Worm (Caenorhabditis elegans): ENCODE measurements around the gene fbxa-104.
A peak's percentile ranks its signal among the peaks of the same experiment; 100 is the strongest.

Gene fbxa-104

DNA sequence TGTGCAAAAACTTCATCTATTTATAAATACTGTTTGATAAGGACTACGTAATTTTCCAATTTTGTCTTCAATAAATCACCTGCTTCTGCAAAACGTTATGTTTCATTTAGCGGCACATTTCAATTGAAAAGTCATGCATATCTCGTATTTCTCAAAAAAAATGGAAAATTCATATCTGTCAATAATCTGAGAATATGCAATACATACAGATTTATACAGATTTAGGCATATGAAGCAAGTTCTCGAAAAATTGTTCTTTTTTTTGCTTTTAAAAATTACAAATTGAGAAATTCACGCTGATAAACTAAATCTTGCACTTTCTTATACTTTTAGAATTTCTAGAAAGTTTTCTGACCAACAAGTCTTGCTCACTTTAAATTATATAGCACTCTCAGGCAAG lies 20.7 kb upstream of the fbxa-104 start, which contains the start of gene T26H5.11:
TSS of gene T26H5.11 (minus strand) at position 101 of the 400 bp plus-strand sequence.
- no peak for TF ChIP-seq dmd-4 (tag; optimal IDR thresholded peaks at IDR 0.05; ENCODE audit: borderline replicate concordance)
- no peak for TF ChIP-seq unc-3 (GFP tag; conservative IDR thresholded peaks at IDR 0.05)
- no peak for TF ChIP-seq unc-3 (tag; optimal IDR thresholded peaks at IDR 0.05)
- no peak for TF ChIP-seq dve-1 (tag; optimal IDR thresholded peaks at IDR 0.05)
- no peak for TF ChIP-seq pat-9 (tag; optimal IDR thresholded peaks at IDR 0.05)
- no peak for TF ChIP-seq ceh-24 (tag; optimal IDR thresholded peaks at IDR 0.05)
- TF ChIP-seq ceh-34 (tag; optimal IDR thresholded peaks at IDR 0.05), result no peak
- TF ChIP-seq pha-4 (tag; optimal IDR thresholded peaks at IDR 0.05), result no peak
- no peak for TF ChIP-seq npax-4 (tag; optimal IDR thresholded peaks at IDR 0.05)
- no peak for TF ChIP-seq ttx-3 (tag; optimal IDR thresholded peaks at IDR 0.05)
- TF ChIP-seq sdc-2 (tag; optimal IDR thresholded peaks at IDR 0.05), result no peak
- TF ChIP-seq C08G9.2 (tag; optimal IDR thresholded peaks at IDR 0.05), result no peak
- TF ChIP-seq mec-3 (tag; optimal IDR thresholded peaks at IDR 0.05; ENCODE audit: borderline replicate concordance), result no peak
- TF ChIP-seq madf-2 (tag; optimal IDR thresholded peaks at IDR 0.05), result no peak
- TF ChIP-seq eyg-1 (tag; optimal IDR thresholded peaks at IDR 0.05), result no peak
- TF ChIP-seq ref-2 (tag; optimal IDR thresholded peaks at IDR 0.05), result no peak

DNA sequence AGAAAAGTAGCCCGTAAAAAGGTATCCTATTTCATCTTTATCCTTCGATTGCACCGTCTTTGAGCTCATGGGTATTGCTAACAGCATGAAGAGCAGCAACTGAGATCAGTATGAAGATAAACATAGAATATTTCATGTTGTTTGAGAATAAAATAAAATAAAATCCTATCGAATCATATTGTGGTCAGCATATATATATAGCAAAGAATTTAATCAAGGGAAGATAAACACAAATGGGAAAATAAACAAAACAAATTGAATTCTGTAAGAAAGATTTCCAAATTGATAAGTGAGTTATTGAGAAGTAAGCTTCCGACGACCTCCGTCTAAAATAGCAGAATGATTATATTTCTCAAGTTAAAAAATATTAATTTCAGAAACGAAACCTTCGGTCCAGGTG lies 20.2 kb upstream of the fbxa-104 start, which contains the start of gene T26H5.10:
TSS of gene T26H5.10 (minus strand) at position 101 of the 400 bp plus-strand sequence.
- TF ChIP-seq K09A11.1 (tag; optimal IDR thresholded peaks at IDR 0.05; ENCODE audit: insufficient read depth) (no peak), ceh-30 (tag; optimal IDR thresholded peaks at IDR 0.05) (no peak), ceh-19 (GFP tag; optimal IDR thresholded peaks at IDR 0.05) (no peak), gmeb-2 (tag; optimal IDR thresholded peaks at IDR 0.05) (no peak), T23F11.4 (GFP tag; optimal IDR thresholded peaks at IDR 0.05) (no peak), che-1 (tag; optimal IDR thresholded peaks at IDR 0.05) (no peak), ceh-18 (tag; optimal IDR thresholded peaks at IDR 0.05) (no peak), ceh-31 (tag; optimal IDR thresholded peaks at IDR 0.05) (no peak), sox-4 (tag; optimal IDR thresholded peaks at IDR 0.05) (no peak), ceh-48 (tag; optimal IDR thresholded peaks at IDR 0.05) (no peak), ceh-34 (tag; optimal IDR thresholded peaks at IDR 0.05) (no peak), unc-55 (GFP tag; optimal IDR thresholded peaks at IDR 0.05) (no peak), ztf-16 (tag; optimal IDR thresholded peaks at IDR 0.05) (no peak), madf-2 (tag; optimal IDR thresholded peaks at IDR 0.05) (no peak), fax-1 (tag; optimal IDR thresholded peaks at IDR 0.05) (no peak), dve-1 (tag; optimal IDR thresholded peaks at IDR 0.05) (no peak), ttx-3 (tag; optimal IDR thresholded peaks at IDR 0.05) (no peak), elt-2 (tag; optimal IDR thresholded peaks at IDR 0.05) (no peak)

DNA sequence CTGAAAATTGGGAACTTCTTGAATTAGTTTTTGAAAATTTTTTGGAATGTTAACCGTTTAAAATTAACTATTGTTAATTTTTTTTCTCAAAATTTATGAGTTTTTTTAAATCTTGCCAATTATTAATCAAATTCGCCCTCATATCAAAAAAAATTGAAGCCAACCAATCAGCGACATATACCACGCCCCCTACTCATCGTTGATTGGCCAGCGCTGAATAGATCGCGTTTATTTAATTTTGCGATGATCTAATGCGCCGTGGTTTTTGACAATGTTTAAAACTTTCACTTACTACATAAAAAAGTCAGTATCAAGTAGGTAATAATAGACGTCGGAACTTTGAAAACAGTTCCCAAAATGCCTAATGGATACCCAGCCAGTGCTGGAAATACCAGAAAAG lies 18.9 kb upstream of the fbxa-104 start:
- TF ChIP-seq ceh-22 (tag; optimal IDR thresholded peaks at IDR 0.05), result no peak
- TF ChIP-seq nfya-1 (tag; optimal IDR thresholded peaks at IDR 0.05), result peak; percentile 68

DNA sequence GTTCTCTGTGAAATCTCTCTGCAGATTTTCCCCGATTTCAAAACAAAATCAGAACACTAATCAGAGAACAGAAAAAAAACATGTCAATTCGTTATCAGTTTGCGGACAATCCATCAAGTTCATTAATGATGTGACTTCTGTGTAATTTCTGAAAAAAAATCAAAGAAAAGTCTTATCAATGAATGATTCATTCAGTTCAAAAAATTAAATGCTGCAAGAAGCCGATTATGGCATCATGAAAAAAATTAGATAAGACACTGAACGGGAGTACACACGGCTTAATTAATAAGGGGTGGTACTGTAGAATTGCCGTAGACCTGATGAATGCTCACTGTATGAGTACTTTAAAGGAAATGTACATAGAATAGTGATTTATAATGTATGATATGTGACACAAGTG lies 12.7 kb upstream of the fbxa-104 start:
- no peak for TF ChIP-seq nhr-232 (tag; optimal IDR thresholded peaks at IDR 0.05)
- no peak for TF ChIP-seq madf-2 (tag; optimal IDR thresholded peaks at IDR 0.05)
- TF ChIP-seq ceh-6 (GFP tag; optimal IDR thresholded peaks at IDR 0.05), result no peak
- no peak for TF ChIP-seq F13H6.1 (tag; optimal IDR thresholded peaks at IDR 0.05)
- TF ChIP-seq nfya-1 (tag; optimal IDR thresholded peaks at IDR 0.05), result no peak
- TF ChIP-seq dmd-4 (tag; optimal IDR thresholded peaks at IDR 0.05; ENCODE audit: borderline replicate concordance), result no peak
- TF ChIP-seq ceh-31 (tag; optimal IDR thresholded peaks at IDR 0.05), result no peak
- no peak for TF ChIP-seq unc-55 (GFP tag; optimal IDR thresholded peaks at IDR 0.05)
- no peak for TF ChIP-seq ahr-1 (tag; optimal IDR thresholded peaks at IDR 0.05)
- TF ChIP-seq fax-1 (tag; optimal IDR thresholded peaks at IDR 0.05), result no peak
- TF ChIP-seq pat-9 (tag; optimal IDR thresholded peaks at IDR 0.05), result no peak
- TF ChIP-seq ztf-16 (tag; optimal IDR thresholded peaks at IDR 0.05), result no peak
- no peak for TF ChIP-seq sdc-2 (tag; optimal IDR thresholded peaks at IDR 0.05)
- TF ChIP-seq T23F11.4 (GFP tag; optimal IDR thresholded peaks at IDR 0.05), result no peak
- no peak for TF ChIP-seq ref-2 (tag; optimal IDR thresholded peaks at IDR 0.05)
